Worm (Caenorhabditis elegans) whole organism, early embryonic: Measurements from ENCODE around the gene oac-55.

Experiments
- ama-1 ChIP-seq: fragments of 150-350 bp; optimal IDR thresholded peaks from 2 replicates; lab custom pipeline; 2014
- flt-1 ChIP-seq: fragments of 200-800 bp; sonication (Bioruptor generic); IDR thresholded peaks from 2 replicates; pipeline ENCODE4 v1.3.6; 2022; ENCODE audit warnings: missing genetic modification characterization, missing compliant biosample characterization
- hmbx-1 ChIP-seq: sonication (generic microtip); optimal IDR thresholded peaks from 2 replicates; lab custom pipeline; 2016; ENCODE audit warnings: mild to moderate bottlenecking, missing genetic modification characterization, missing compliant biosample characterization
- pes-1 ChIP-seq: fragments of 200-800 bp; sonication (Bioruptor generic); IDR thresholded peaks from 2 replicates; pipeline ENCODE4 v1.3.6; 2022; ENCODE audit warnings: missing genetic modification reagents, missing genetic modification characterization, missing compliant biosample characterization
- tbx-37 ChIP-seq: fragments of 200-800 bp; sonication (Bioruptor generic); conservative IDR thresholded peaks from 2 replicates; pipeline ENCODE4 v1.3.6; 2022; ENCODE audit warnings: missing genetic modification reagents, missing genetic modification characterization, missing compliant biosample characterization

- TF ChIP-seq flt-1 (no peak), hmbx-1 (tag; lab: Kevin White, UChicago) (no peak), ama-1 (lab: Kevin White, UChicago) (no peak), tbx-37 (no peak), pes-1 (GFP tag; lab: Robert Waterston, UW) (no peak)
These were observed at the start of gene oac-55 for ce11 chrV:3760839-3761238.
